Fruit fly (Drosophila melanogaster) whole organism, embryonic: ENCODE results near the gene CG1231.

Experiments
- Atf3 ChIP-seq: fragments of 200-800 bp; sonication (Bioruptor generic); optimal IDR thresholded peaks from 3 replicates; lab custom pipeline; 2016; ENCODE audit warnings: missing biosample characterization, missing genetic modification characterization
- C15 ChIP-seq: fragments of 200-800 bp; sonication (Bioruptor generic); IDR thresholded peaks from 3 replicates; pipeline ENCODE4 v1.3.6; 2022; ENCODE audit warnings: missing biosample characterization, missing genetic modification characterization
- CG10267 ChIP-seq: fragments of 200-800 bp; sonication (Bioruptor generic); optimal IDR thresholded peaks from 2 replicates; lab custom pipeline; 2018; ENCODE audit warnings: missing biosample characterization, mild to moderate bottlenecking, missing genetic modification characterization, moderate library complexity
- CG11456 ChIP-seq: fragments of 200-800 bp; sonication (Bioruptor generic); IDR thresholded peaks from 3 replicates; pipeline ENCODE4 v1.3.6; 2022; ENCODE audit warnings: missing biosample characterization, missing genetic modification characterization
- CG12659 ChIP-seq: fragments of 200-800 bp; sonication (Bioruptor generic); optimal IDR thresholded peaks from 3 replicates; lab custom pipeline; 2017; ENCODE audit warnings: mild to moderate bottlenecking, missing biosample characterization, missing genetic modification reagents, missing genetic modification characterization
- CG13624 ChIP-seq: fragments of 200-800 bp; sonication (Bioruptor generic); optimal IDR thresholded peaks from 2 replicates; lab custom pipeline; 2016; ENCODE audit warnings: missing biosample characterization, missing genetic modification characterization
- CG14014 ChIP-seq: fragments of 200-800 bp; sonication (Bioruptor generic); IDR thresholded peaks from 2 replicates; pipeline ENCODE4 v1.3.6; 2022; ENCODE audit warnings: missing biosample characterization, missing genetic modification characterization
- CG14050 ChIP-seq: fragments of 200-800 bp; sonication (Bioruptor generic); IDR thresholded peaks from 3 replicates; pipeline ENCODE4 v1.3.6; 2022; ENCODE audit warnings: missing biosample characterization, missing genetic modification characterization
- CG14667 ChIP-seq: fragments of 200-800 bp; sonication (Bioruptor generic); IDR thresholded peaks from 2 replicates; pipeline ENCODE4 v1.3.6; 2022; ENCODE audit warnings: missing biosample characterization, missing genetic modification characterization
- CG15073 ChIP-seq: fragments of 200-800 bp; sonication (Bioruptor generic); optimal IDR thresholded peaks from 2 replicates; lab custom pipeline; 2016; ENCODE audit warnings: missing biosample characterization, missing genetic modification characterization
- CG15479 ChIP-seq: fragments of 200-800 bp; sonication (Bioruptor generic); optimal IDR thresholded peaks from 3 replicates; lab custom pipeline; 2019; ENCODE audit warnings: missing biosample characterization, mild to moderate bottlenecking, missing genetic modification characterization, moderate library complexity
- CG1602 ChIP-seq: fragments of 200-800 bp; sonication (Bioruptor generic); optimal IDR thresholded peaks from 3 replicates; lab custom pipeline; 2016; ENCODE audit warnings: missing biosample characterization, missing genetic modification characterization
- CG1603 ChIP-seq: fragments of 200-800 bp; sonication (Bioruptor generic); optimal IDR thresholded peaks from 2 replicates; lab custom pipeline; 2019; ENCODE audit warnings: missing biosample characterization, mild to moderate bottlenecking, missing genetic modification characterization, moderate library complexity
- CG16779 ChIP-seq: fragments of 200-800 bp; sonication (Bioruptor generic); IDR thresholded peaks from 2 replicates; pipeline ENCODE4 v1.3.6; 2022; ENCODE audit warnings: missing biosample characterization, missing genetic modification characterization
- CG16863 ChIP-seq: fragments of 200-800 bp; sonication (Bioruptor generic); optimal IDR thresholded peaks from 3 replicates; lab custom pipeline; 2016; ENCODE audit warnings: missing biosample characterization, missing genetic modification characterization
- CG18599 ChIP-seq: fragments of 200-800 bp; sonication (Bioruptor generic); optimal IDR thresholded peaks from 3 replicates; lab custom pipeline; 2017; ENCODE audit warnings: missing biosample characterization, missing genetic modification characterization, mild to moderate bottlenecking, moderate library complexity, missing genetic modification reagents
- CG2116 ChIP-seq: fragments of 200-800 bp; sonication (Bioruptor generic); optimal IDR thresholded peaks from 3 replicates; lab custom pipeline; 2018; ENCODE audit warnings: missing biosample characterization, mild to moderate bottlenecking, missing genetic modification characterization
- CG2129 ChIP-seq: fragments of 200-800 bp; sonication (Bioruptor generic); IDR thresholded peaks from 2 replicates; pipeline ENCODE4 v1.3.6; 2022; ENCODE audit warnings: missing biosample characterization, missing genetic modification characterization; ENCODE audit not compliant: partially characterized antibody
- CG31365 ChIP-seq: fragments of 200-800 bp; sonication (Bioruptor generic); optimal IDR thresholded peaks from 2 replicates; lab custom pipeline; 2018; ENCODE audit warnings: missing biosample characterization, mild to moderate bottlenecking, missing genetic modification characterization
- CG3838 ChIP-seq: fragments of 200-800 bp; sonication (Bioruptor generic); optimal IDR thresholded peaks from 3 replicates; lab custom pipeline; 2016; ENCODE audit warnings: missing biosample characterization, missing genetic modification characterization
- CG42726 ChIP-seq: fragments of 200-800 bp; sonication (Bioruptor generic); IDR thresholded peaks from 2 replicates; pipeline ENCODE4 v1.3.6; 2022; ENCODE audit warnings: missing biosample characterization, missing genetic modification characterization; ENCODE audit not compliant: partially characterized antibody
- CG4404 ChIP-seq: fragments of 200-800 bp; sonication (Bioruptor generic); IDR thresholded peaks from 2 replicates; pipeline ENCODE4 v1.3.6; 2022; ENCODE audit warnings: missing biosample characterization, missing genetic modification characterization
- CG4730 ChIP-seq: fragments of 200-800 bp; sonication (Bioruptor generic); IDR thresholded peaks from 2 replicates; pipeline ENCODE4 v1.3.6; 2022; ENCODE audit warnings: missing biosample characterization, missing genetic modification characterization
- CG4854 ChIP-seq: fragments of 200-800 bp; sonication (Bioruptor generic); optimal IDR thresholded peaks from 2 replicates; lab custom pipeline; 2016; ENCODE audit warnings: missing biosample characterization, missing genetic modification characterization, inconsistent platforms
- CG7963 ChIP-seq: fragments of 200-800 bp; sonication (Bioruptor generic); IDR thresholded peaks from 3 replicates; pipeline ENCODE4 v1.3.6; 2022; ENCODE audit warnings: missing biosample characterization, missing genetic modification characterization; ENCODE audit not compliant: partially characterized antibody
- CG8478 ChIP-seq: fragments of >200 bp; optimal IDR thresholded peaks from 2 replicates; lab custom pipeline; 2018
- CG8944 ChIP-seq: fragments of 200-800 bp; sonication (Bioruptor generic); optimal IDR thresholded peaks from 3 replicates; lab custom pipeline; 2016; ENCODE audit warnings: missing biosample characterization, missing genetic modification characterization
- CG9609 ChIP-seq: fragments of 200-800 bp; sonication (Bioruptor generic); optimal IDR thresholded peaks from 3 replicates; lab custom pipeline; 2016; ENCODE audit warnings: missing biosample characterization, missing genetic modification characterization
- CG9876 ChIP-seq: fragments of 200-800 bp; sonication (Bioruptor generic); optimal IDR thresholded peaks from 2 replicates; lab custom pipeline; 2016; ENCODE audit warnings: missing biosample characterization, missing genetic modification characterization
- Chrac-16 ChIP-seq: fragments of 200-800 bp; sonication (Bioruptor generic); optimal IDR thresholded peaks from 3 replicates; lab custom pipeline; 2016; ENCODE audit warnings: missing biosample characterization, missing genetic modification characterization
- E2f2 ChIP-seq: fragments of 200-800 bp; sonication (Bioruptor generic); IDR thresholded peaks from 2 replicates; pipeline ENCODE4 v1.3.6; 2022; ENCODE audit warnings: missing biosample characterization, missing genetic modification characterization
- Fer2 ChIP-seq: fragments of 200-800 bp; sonication (Bioruptor generic); optimal IDR thresholded peaks from 2 replicates; lab custom pipeline; 2018; ENCODE audit warnings: missing biosample characterization, mild to moderate bottlenecking, missing genetic modification characterization, moderate library complexity
- MESR4 ChIP-seq: fragments of 200-800 bp; sonication (Bioruptor generic); optimal IDR thresholded peaks from 2 replicates; lab custom pipeline; 2018; ENCODE audit warnings: missing biosample characterization, mild to moderate bottlenecking, missing genetic modification characterization, moderate library complexity
- PHDP ChIP-seq: fragments of 200-800 bp; sonication (Bioruptor generic); optimal IDR thresholded peaks from 3 replicates; lab custom pipeline; 2018; ENCODE audit warnings: missing biosample characterization, mild to moderate bottlenecking, missing genetic modification characterization, moderate library complexity
- Vsx1 ChIP-seq: fragments of 200-800 bp; sonication (Bioruptor generic); optimal IDR thresholded peaks from 2 replicates; lab custom pipeline; 2017; ENCODE audit warnings: missing biosample characterization, mild to moderate bottlenecking, missing genetic modification characterization, missing genetic modification reagents
- ato ChIP-seq: fragments of 200-800 bp; sonication (Bioruptor generic); IDR thresholded peaks from 2 replicates; pipeline ENCODE4 v1.3.6; 2022; ENCODE audit warnings: missing biosample characterization, missing genetic modification characterization; ENCODE audit not compliant: partially characterized antibody
- bigmax ChIP-seq: fragments of 200-800 bp; sonication (Bioruptor generic); optimal IDR thresholded peaks from 2 replicates; lab custom pipeline; 2018; ENCODE audit warnings: missing biosample characterization, mild to moderate bottlenecking, missing genetic modification characterization
- bowl ChIP-seq: fragments of 200-800 bp; sonication (Bioruptor generic); IDR thresholded peaks from 2 replicates; pipeline ENCODE4 v1.3.6; 2022; ENCODE audit warnings: missing biosample characterization, missing genetic modification characterization
- cad ChIP-seq: fragments of >200 bp; optimal IDR thresholded peaks from 2 replicates; lab custom pipeline; 2017; ENCODE audit warnings: missing biosample characterization, missing genetic modification characterization
- cas ChIP-seq: fragments of 200-800 bp; sonication (Bioruptor generic); IDR thresholded peaks from 2 replicates; pipeline ENCODE4 v1.3.6; 2022; ENCODE audit warnings: missing biosample characterization, missing genetic modification characterization
- dysf ChIP-seq: fragments of 200-800 bp; sonication (Bioruptor generic); IDR thresholded peaks from 3 replicates; pipeline ENCODE4 v1.3.6; 2022; ENCODE audit warnings: missing biosample characterization, missing genetic modification characterization
- fd64A ChIP-seq: fragments of 200-800 bp; sonication (Bioruptor generic); optimal IDR thresholded peaks from 3 replicates; lab custom pipeline; 2018; ENCODE audit warnings: missing biosample characterization, mild to moderate bottlenecking, missing genetic modification characterization
- grau ChIP-seq: fragments of 200-800 bp; optimal IDR thresholded peaks from 3 replicates; lab custom pipeline; 2019; ENCODE audit warnings: missing biosample characterization, mild to moderate bottlenecking, missing genetic modification characterization, moderate library complexity
- hb ChIP-seq: fragments of 200-800 bp; sonication (Bioruptor generic); IDR thresholded peaks from 3 replicates; pipeline ENCODE4 v1.3.6; 2022; ENCODE audit warnings: missing biosample characterization, missing genetic modification characterization; ENCODE audit not compliant: partially characterized antibody
- luna ChIP-seq: fragments of 200-800 bp; sonication (Bioruptor generic); optimal IDR thresholded peaks from 2 replicates; lab custom pipeline; 2016; ENCODE audit warnings: missing biosample characterization, missing genetic modification characterization
- pita ChIP-seq: fragments of 200-800 bp; sonication (Bioruptor generic); optimal IDR thresholded peaks from 2 replicates; lab custom pipeline; 2017; ENCODE audit warnings: missing biosample characterization, mild to moderate bottlenecking, missing genetic modification characterization
- ranshi ChIP-seq: fragments of 200-800 bp; sonication (Bioruptor generic); IDR thresholded peaks from 2 replicates; pipeline ENCODE4 v1.3.6; 2022; ENCODE audit warnings: missing biosample characterization, missing genetic modification characterization
- sna ChIP-seq: fragments of 200-800 bp; sonication (Bioruptor generic); IDR thresholded peaks from 2 replicates; pipeline ENCODE4 v1.3.6; 2022; ENCODE audit warnings: missing biosample characterization, missing genetic modification characterization; ENCODE audit not compliant: partially characterized antibody
- tll ChIP-seq, 2 experiments: fragments of 200-800 bp in 1 of 2; fragments of >200 bp in 1 of 2; sonication (Bioruptor generic) in 1 of 2; optimal IDR thresholded peaks; 2 replicates each; lab custom pipeline; 2017 to 2019; ENCODE audit warnings: missing biosample characterization in 2 of 2, missing genetic modification characterization in 2 of 2, mild to moderate bottlenecking in 1 of 2, moderate library complexity in 1 of 2
- unc-4 ChIP-seq: fragments of 200-800 bp; sonication (Bioruptor generic); IDR thresholded peaks from 2 replicates; pipeline ENCODE4 v1.3.6; 2022; ENCODE audit warnings: missing biosample characterization, missing genetic modification characterization; ENCODE audit not compliant: partially characterized antibody
- wdn ChIP-seq: fragments of 200-800 bp; sonication (Bioruptor generic); IDR thresholded peaks from 2 replicates; pipeline ENCODE4 v1.3.6; 2022; ENCODE audit warnings: missing biosample characterization, missing genetic modification characterization
- zfh1 ChIP-seq: fragments of 200-800 bp; sonication (Bioruptor generic); IDR thresholded peaks from 3 replicates; pipeline ENCODE4 v1.3.6; 2022; ENCODE audit warnings: missing biosample characterization, missing genetic modification characterization

CG1231 gene

DNA sequence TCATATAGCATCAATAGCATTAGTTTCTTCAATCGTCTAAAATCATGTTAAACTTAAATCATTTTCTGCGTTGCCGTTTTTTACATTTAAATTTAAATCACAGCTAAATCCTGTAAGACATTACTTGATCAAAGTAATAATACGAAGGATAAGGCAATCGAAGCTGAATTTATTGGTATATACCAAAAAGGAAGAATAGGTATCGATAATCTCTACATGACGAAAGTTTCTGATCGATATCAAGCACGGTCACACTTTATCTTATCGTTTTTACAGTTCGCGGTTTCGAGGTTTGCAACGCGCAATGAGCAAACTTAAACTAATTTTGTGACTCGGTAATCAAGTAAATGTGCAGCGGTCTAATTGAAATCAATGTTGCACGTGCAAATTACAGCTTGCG is 28.4 kb upstream of the CG1231 start, which contains the start of the genes Atac3 and Ptpmeg (continued):
- TF ChIP-seq CG14050 (no peak), unc-4 (GFP tag; lab: Robert Waterston, UW) (peak; percentile 73), fd64A (GFP tag; lab: Kevin White, UChicago) (no peak), CG3838 (GFP tag; lab: Kevin White, UChicago) (no peak), CG15479 (no peak), ato (GFP tag; lab: Robert Waterston, UW) (no peak), CG4404 (GFP tag; lab: Robert Waterston, UW) (no peak), bowl (GFP tag; lab: Robert Waterston, UW) (no peak), cas (GFP tag; lab: Robert Waterston, UW) (no peak), CG4730 (no peak), CG15073 (GFP tag; lab: Kevin White, UChicago) (no peak), CG1603 (tag; lab: Kevin White, UChicago) (no peak), CG7963 (GFP tag; lab: Robert Waterston, UW) (0 out of 3 replicates have a peak, but pooled peaks have one; percentile 4), CG16863 (no peak), CG18599 (GFP tag; lab: Kevin White, UChicago) (no peak), Fer2 (tag; lab: Kevin White, UChicago) (no peak), hb (0 out of 3 replicates have a peak, but pooled peaks have one; percentile 17), CG2116 (GFP tag; lab: Kevin White, UChicago) (peak; percentile 70), Chrac-16 (GFP tag; lab: Kevin White, UChicago) (no peak), PHDP (tag; lab: Kevin White, UChicago) (no peak), Atf3 (GFP tag; lab: Kevin White, UChicago) (no peak), dysf (GFP tag; lab: Robert Waterston, UW) (no peak), CG4854 (no peak), CG9876 (GFP tag; lab: Kevin White, UChicago) (no peak), CG9609 (no peak), CG11456 (GFP tag; lab: Robert Waterston, UW) (no peak), luna (GFP tag; lab: Kevin White, UChicago) (no peak), CG31365 (tag; lab: Kevin White, UChicago) (no peak), wdn (no peak), CG1602 (no peak), bigmax (no peak), CG13624 (no peak), sna (GFP tag; lab: Robert Waterston, UW) (peak; percentile 46; the same call in 1 of the 2 replicates), CG8944 (GFP tag; lab: Kevin White, UChicago) (no peak), CG8478 (lab: Kevin White, UChicago) (no peak), C15 (GFP tag; lab: Robert Waterston, UW) (no peak), ranshi (GFP tag; lab: Robert Waterston, UW) (no peak), cad (GFP tag; lab: Kevin White, UChicago) (no peak), CG16779 (GFP tag; lab: Robert Waterston, UW) (no peak), CG2129 (GFP tag; lab: Robert Waterston, UW) (no peak; the same call in 1 of the 2 replicates), zfh1 (GFP tag; lab: Robert Waterston, UW) (no peak), grau (tag; lab: Kevin White, UChicago) (peak; percentile 8), CG42726 (GFP tag; lab: Robert Waterston, UW) (no peak), CG10267 (tag; lab: Kevin White, UChicago) (peak; percentile 61), pita (GFP tag; lab: Kevin White, UChicago) (no peak), tll (GFP tag; optimal IDR thresholded peaks at IDR 0.05; lab: Kevin White, UChicago) (no peak), CG14667 (GFP tag; lab: Robert Waterston, UW) (no peak), CG12659 (peak; percentile 58), CG14014 (no peak), MESR4 (GFP tag; lab: Kevin White, UChicago) (no peak), Vsx1 (GFP tag; lab: Kevin White, UChicago) (no peak), E2f2 (GFP tag; lab: Robert Waterston, UW) (peak; percentile 74)
